Fruit fly (Drosophila melanogaster) whole organism, wandering third instar larva: Measurements from ENCODE around the gene CG32270.

Source experiments
- Vsx2 ChIP-seq: fragments of 200-300, 225-300 bp; sonication (Bioruptor generic); optimal IDR thresholded peaks from 2 replicates; lab custom pipeline; 2018; ENCODE audit warnings: missing biosample characterization, missing genetic modification characterization; ENCODE audit not compliant: partially characterized antibody
- h ChIP-seq: fragments of 200-800 bp; sonication (Bioruptor generic); optimal IDR thresholded peaks from 3 replicates; lab custom pipeline; 2016; ENCODE audit warnings: missing biosample characterization, mild to moderate bottlenecking, missing genetic modification characterization
- rgr ChIP-seq: fragments of 200-800 bp; sonication (Bioruptor generic); optimal IDR thresholded peaks from 3 replicates; lab custom pipeline; 2016; ENCODE audit warnings: missing biosample characterization, mild to moderate bottlenecking, missing genetic modification characterization

DNA sequence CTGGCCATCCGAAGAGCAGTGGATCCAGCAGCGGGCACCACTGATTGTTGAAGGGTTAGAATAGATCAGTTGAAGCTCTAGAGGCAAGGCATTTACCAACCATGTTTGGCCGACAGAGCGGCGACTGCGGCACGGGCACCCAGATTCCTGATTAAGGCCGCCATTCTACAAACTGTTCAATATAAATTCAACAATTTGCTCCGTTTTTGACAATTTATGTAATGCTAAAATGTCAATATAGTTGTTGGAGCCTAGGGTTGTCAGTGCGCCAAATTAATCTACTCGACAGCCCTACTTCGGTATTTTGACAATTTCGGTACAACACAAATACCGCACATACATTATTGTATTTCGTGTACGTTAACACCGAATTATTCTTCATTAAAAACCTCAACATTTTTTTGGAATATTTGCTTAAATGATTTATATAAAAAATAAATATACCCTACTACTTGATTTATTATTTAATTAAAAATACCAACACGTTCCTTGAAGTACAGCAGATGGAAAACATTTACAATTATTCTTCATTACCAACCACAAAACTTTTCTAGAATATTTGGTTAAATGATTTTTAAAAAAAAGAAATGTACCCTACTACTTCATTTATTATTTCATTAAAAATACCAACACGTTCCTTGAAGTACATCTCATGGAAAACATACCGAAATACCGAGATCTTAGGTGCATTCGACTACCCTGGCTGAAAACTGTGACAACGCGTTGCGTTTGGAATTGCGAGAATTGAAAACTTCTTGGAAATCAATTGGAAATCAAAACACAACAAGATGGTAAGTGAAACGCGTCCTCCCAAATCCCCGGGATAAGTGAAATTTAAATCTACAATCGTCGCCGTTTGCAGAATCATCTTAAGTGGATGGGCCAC lies 49.2 kb downstream of the CG32270 start, which contains the start of the genes ND-30 and CG15812:
- TF ChIP-seq Vsx2 (no peak), rgr (GFP tag; lab: Kevin White, UChicago) (no peak), h (GFP tag; lab: Kevin White, UChicago) (no peak)
